Worm (Caenorhabditis elegans): ENCODE results near the gene dsh-2.

Gene dsh-2

DNA sequence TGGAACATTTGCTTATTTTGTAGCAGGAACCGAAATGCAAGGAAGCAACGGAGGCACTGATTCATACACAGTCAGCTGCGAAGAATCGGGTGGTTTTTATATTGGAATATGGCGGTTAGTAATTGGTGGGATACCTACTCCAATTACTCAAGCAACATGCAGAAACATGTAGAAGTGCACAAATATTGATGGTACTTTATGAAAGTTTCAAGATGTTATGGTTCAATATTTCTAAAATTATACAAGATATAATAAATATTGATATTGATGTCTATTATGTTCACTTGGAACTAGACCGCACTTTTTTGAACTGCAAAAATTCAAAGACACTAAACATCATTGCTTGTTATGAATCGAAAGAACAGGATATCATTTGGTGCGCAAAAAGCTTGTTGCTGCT lies 13.0 kb upstream of the dsh-2 start, which contains the start of gene C04G6.13:
Gene C04G6.13 (plus strand): TSS at position 301 of the 400 bp plus-strand sequence.
- TF ChIP-seq ets-7 (tag; optimal IDR thresholded peaks at IDR 0.05): no peak
- TF ChIP-seq hmg-4 (GFP tag; optimal IDR thresholded peaks at IDR 0.05): no peak
- TF ChIP-seq ceh-36 (tag; optimal IDR thresholded peaks at IDR 0.05): no peak
- no peak for TF ChIP-seq tra-4 (tag; optimal IDR thresholded peaks at IDR 0.05)
- no peak for TF ChIP-seq tbx-37 (GFP tag; conservative IDR thresholded peaks at IDR 0.05)
- TF ChIP-seq hnd-1 (tag; optimal IDR thresholded peaks at IDR 0.05): no peak
- no peak for TF ChIP-seq sea-1 (GFP tag; conservative IDR thresholded peaks at IDR 0.05)
- no peak for TF ChIP-seq flt-1 (GFP tag; IDR thresholded peaks at IDR 0.05)
- no peak for TF ChIP-seq ama-1 (optimal IDR thresholded peaks at IDR 0.05)
- no peak for TF ChIP-seq aly-1 (tag; optimal IDR thresholded peaks at IDR 0.05)
- TF ChIP-seq B0310.2 (tag; optimal IDR thresholded peaks at IDR 0.05): no peak
- no peak for TF ChIP-seq scrt-1 (GFP tag; IDR thresholded peaks at IDR 0.05)
- no peak for TF ChIP-seq hmbx-1 (tag; optimal IDR thresholded peaks at IDR 0.05)
- no peak for TF ChIP-seq pes-1 (GFP tag; IDR thresholded peaks at IDR 0.05)
- no peak for TF ChIP-seq ceh-13 (GFP tag; optimal IDR thresholded peaks at IDR 0.05)

DNA sequence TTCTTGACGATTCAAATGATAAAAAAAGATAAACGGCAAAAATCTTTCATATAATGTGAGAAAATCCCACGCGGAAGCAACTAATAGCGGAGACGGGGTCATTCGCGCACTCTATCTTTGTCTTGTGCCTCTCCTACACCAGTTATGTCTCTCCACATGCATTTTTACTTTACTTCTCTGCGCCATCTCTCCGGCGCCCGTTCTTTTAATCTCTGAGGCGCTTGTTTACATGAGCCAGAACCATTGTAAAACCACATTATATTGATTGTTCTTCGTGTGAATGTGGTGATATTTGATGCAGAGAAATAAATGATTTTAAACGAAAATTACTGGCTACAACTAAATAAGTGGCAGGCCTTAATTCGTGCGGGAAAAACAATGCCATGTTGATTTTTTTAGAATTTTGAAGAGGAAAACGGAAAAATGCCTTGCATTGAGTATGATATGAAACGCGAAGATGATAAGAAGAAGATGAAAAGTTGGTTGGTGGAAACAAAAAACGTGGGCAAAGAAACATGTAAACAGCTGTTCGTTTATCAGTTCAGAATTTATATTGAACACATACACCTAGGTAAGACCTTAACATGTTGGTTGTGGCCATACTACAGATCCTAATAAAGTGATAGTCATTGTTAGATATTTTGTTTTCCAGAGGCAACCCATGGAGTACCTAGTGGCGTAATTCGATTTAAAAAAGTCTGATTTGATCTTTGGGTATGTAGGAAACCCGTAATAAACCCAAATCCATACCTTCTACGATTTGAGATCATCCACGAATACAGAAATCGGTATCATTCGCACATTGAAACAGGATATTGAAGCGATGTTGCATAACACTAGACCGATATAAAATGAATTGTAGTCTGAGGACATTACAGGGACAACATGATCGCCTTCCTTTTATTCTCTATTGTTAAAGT lies 11.6 kb upstream of the dsh-2 start, which contains the start of gene C04G6.2:
Gene C04G6.2 (plus strand): TSS at position 870 of the 920 bp plus-strand sequence.
- no peak for TF ChIP-seq tbx-11 (GFP tag; IDR thresholded peaks at IDR 0.05)
- no peak for TF ChIP-seq sea-1 (GFP tag; conservative IDR thresholded peaks at IDR 0.05)
- no peak for TF ChIP-seq tra-4 (tag; optimal IDR thresholded peaks at IDR 0.05)
- no peak for TF ChIP-seq ets-7 (tag; optimal IDR thresholded peaks at IDR 0.05)
- TF ChIP-seq tbx-37 (GFP tag; conservative IDR thresholded peaks at IDR 0.05): no peak
- TF ChIP-seq flt-1 (GFP tag; IDR thresholded peaks at IDR 0.05): no peak
- TF ChIP-seq ceh-13 (GFP tag; optimal IDR thresholded peaks at IDR 0.05): no peak
- TF ChIP-seq ceh-36 (tag; optimal IDR thresholded peaks at IDR 0.05): no peak
- TF ChIP-seq scrt-1 (GFP tag; IDR thresholded peaks at IDR 0.05): no peak
- no peak for TF ChIP-seq pes-1 (GFP tag; IDR thresholded peaks at IDR 0.05)
- TF ChIP-seq aly-1 (tag; optimal IDR thresholded peaks at IDR 0.05): no peak
- no peak for TF ChIP-seq ama-1 (optimal IDR thresholded peaks at IDR 0.05)
- TF ChIP-seq hmbx-1 (tag; optimal IDR thresholded peaks at IDR 0.05): no peak
- no peak for TF ChIP-seq hmg-4 (GFP tag; optimal IDR thresholded peaks at IDR 0.05)
- no peak for TF ChIP-seq hnd-1 (tag; optimal IDR thresholded peaks at IDR 0.05)
- no peak for TF ChIP-seq B0310.2 (tag; optimal IDR thresholded peaks at IDR 0.05)
- no peak for TF ChIP-seq F13C5.2 (tag; optimal IDR thresholded peaks at IDR 0.05)

DNA sequence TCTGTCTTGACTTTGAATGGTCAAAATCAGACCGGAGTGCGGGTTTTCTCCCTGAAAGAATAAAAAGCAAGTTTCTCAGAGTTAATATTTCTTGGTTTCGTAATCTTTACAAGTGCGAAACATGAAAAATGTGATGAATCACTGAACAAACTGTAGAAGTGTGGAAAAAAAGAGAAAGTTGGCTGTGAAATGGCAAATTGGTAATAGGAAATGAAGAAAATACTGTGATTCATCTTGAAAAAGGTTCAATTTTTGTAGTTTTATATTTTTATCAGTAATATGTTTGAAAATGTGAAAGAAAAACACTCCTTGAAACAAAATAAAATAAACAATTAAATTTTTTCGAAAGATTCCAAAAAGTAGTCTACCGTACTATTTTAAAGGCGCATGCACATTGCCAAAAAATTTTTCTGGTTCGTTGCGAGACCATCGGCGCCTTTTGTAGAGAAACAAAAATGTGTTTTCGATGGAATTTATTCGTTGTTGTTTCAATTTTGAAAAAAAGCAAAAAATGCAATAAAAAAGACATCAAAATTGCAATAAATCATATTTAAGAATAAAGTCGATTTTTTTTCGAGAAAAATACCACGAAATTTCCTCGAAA lies 10.8 kb upstream of the dsh-2 start, which contains the start of gene pld-1:
Gene pld-1 (minus strand): TSS at position 51 of the 604 bp plus-strand sequence.
- TF ChIP-seq B0310.2 (tag; optimal IDR thresholded peaks at IDR 0.05) (no peak), hmbx-1 (tag; optimal IDR thresholded peaks at IDR 0.05) (no peak), tbx-37 (GFP tag; conservative IDR thresholded peaks at IDR 0.05) (no peak), ama-1 (optimal IDR thresholded peaks at IDR 0.05) (no peak), aly-1 (tag; optimal IDR thresholded peaks at IDR 0.05) (no peak), hmg-4 (GFP tag; optimal IDR thresholded peaks at IDR 0.05) (no peak), pes-1 (GFP tag; IDR thresholded peaks at IDR 0.05) (no peak), F13C5.2 (tag; optimal IDR thresholded peaks at IDR 0.05) (no peak), tbx-11 (GFP tag; IDR thresholded peaks at IDR 0.05) (no peak), tra-4 (tag; optimal IDR thresholded peaks at IDR 0.05) (no peak), ceh-36 (tag; optimal IDR thresholded peaks at IDR 0.05) (no peak), hnd-1 (tag; optimal IDR thresholded peaks at IDR 0.05) (no peak), sea-1 (GFP tag; conservative IDR thresholded peaks at IDR 0.05) (no peak)

DNA sequence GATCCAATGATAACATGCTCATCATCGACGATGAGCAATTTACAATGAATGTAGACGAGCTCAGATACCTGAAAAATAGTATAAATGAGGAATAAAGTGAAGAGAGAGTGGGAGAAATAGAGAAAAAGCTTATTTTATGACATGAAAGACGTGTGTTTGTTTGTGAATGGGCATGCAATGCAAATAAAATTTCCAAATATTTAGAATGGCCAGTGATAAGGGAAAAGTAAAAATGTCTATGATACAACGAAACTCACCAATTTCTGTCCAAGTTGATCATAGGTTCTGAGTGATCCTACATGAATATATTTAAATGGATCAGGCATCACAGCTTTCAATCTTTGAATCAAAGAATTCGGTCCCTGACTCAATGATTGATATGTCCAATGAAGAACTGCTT lies 5.2 kb upstream of the dsh-2 start:
- TF ChIP-seq pes-1 (GFP tag; IDR thresholded peaks at IDR 0.05) (no peak), hnd-1 (tag; optimal IDR thresholded peaks at IDR 0.05) (no peak)

DNA sequence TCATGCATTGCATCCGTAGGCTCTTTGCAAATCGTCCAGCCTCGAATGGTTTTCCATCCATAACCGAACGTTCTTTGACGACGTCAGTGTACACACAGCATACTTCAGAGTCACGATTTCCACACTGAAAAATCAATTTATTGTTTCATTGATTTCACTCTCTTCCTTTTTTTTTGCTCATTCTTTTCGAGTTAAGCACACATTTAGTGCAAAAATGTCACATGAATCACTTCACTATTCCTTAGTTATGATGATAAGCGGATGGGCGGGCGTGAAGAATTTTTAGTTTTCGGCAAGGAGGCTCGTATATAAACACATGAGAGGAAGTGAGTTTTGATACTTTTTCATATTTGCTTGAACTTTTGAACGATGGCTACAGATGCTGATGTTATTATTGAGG lies 4.5 kb upstream of the dsh-2 start, which contains the start of gene txt-9:
Gene txt-9 (plus strand): TSS at position 336 of the 400 bp plus-strand sequence.
- TF ChIP-seq hmg-4 (GFP tag; optimal IDR thresholded peaks at IDR 0.05) (no peak), ama-1 (optimal IDR thresholded peaks at IDR 0.05) (no peak), hmbx-1 (tag; optimal IDR thresholded peaks at IDR 0.05) (no peak), ets-7 (tag; optimal IDR thresholded peaks at IDR 0.05) (no peak), ceh-36 (tag; optimal IDR thresholded peaks at IDR 0.05) (no peak), F13C5.2 (tag; optimal IDR thresholded peaks at IDR 0.05) (no peak), aly-1 (tag; optimal IDR thresholded peaks at IDR 0.05) (no peak)

DNA sequence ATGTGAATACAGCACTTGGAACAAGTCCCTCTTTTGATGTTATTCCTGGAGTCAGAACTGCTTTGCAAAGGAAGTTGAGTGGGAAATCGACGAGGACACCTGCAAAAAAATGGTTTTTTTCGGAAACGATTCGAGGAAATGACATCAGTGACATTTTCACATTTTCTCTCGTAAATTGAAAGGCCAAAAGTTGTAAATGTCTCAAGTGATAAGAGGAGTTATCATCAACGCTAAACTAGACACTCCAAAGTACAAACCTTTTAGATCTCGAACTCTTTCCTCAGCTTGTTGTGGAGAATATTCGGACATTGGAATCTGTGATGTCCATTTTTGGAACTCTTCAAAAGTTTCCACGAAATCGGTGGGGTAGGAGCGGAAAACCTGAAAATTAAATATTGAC lies 3.3 kb upstream of the dsh-2 start:
- TF ChIP-seq F13C5.2 (tag; optimal IDR thresholded peaks at IDR 0.05) (no peak), scrt-1 (GFP tag; IDR thresholded peaks at IDR 0.05) (no peak), B0310.2 (tag; optimal IDR thresholded peaks at IDR 0.05) (no peak)

DNA sequence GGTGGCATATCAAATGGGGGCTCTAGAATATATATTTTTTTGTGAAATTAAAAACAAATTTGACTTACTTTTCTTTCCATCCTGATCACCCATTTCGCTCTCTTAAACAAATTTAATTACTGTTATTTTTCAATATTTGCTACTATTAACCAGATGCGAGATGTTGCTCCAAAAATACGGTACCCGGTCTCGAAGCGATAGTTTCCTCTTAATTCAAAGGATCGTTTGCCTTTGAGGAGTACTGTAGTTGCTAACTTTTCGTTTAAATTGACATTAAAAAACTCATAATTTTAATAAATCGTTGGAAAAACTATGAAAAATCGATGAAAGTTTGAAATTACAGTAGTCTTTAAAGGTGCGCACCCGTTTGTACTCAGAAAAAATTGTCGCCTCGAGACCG lies 2.4 kb upstream of the dsh-2 start, which contains the start of gene C04G6.4:
Gene C04G6.4 (minus strand): TSS at position 101 of the 400 bp plus-strand sequence.
- TF ChIP-seq scrt-1 (GFP tag; IDR thresholded peaks at IDR 0.05) (no peak), hnd-1 (tag; optimal IDR thresholded peaks at IDR 0.05) (no peak), ama-1 (optimal IDR thresholded peaks at IDR 0.05) (no peak), tbx-11 (GFP tag; IDR thresholded peaks at IDR 0.05) (no peak), F13C5.2 (tag; optimal IDR thresholded peaks at IDR 0.05) (no peak), ets-7 (tag; optimal IDR thresholded peaks at IDR 0.05) (no peak), tbx-37 (GFP tag; conservative IDR thresholded peaks at IDR 0.05) (no peak), B0310.2 (tag; optimal IDR thresholded peaks at IDR 0.05) (no peak), sea-1 (GFP tag; conservative IDR thresholded peaks at IDR 0.05) (no peak), flt-1 (GFP tag; IDR thresholded peaks at IDR 0.05) (no peak)
